Worm (Caenorhabditis elegans): ENCODE measurements around the gene F28C6.8.

DNA sequence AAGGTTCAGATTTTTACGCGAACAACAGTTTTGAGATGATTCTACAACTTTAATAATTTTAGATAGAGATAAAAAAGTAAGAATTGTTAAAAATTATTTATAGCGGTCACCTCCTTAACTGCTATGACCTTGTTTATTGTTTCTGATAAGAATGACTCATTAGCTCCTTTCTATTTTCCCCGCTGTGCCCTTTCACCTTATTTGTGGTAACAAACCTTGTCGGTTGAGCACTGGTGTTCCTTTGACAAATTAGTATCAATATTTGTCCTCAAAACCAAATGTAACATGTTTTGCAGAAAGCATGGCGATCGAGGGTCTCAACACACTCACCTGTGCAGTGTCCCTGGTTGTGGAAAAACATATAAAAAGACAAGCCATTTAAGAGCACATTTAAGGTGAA lies 19.9 kb downstream of the F28C6.8 start:
- TF ChIP-seq elt-3 (tag; optimal IDR thresholded peaks at IDR 0.05) (no peak), ama-1 (optimal IDR thresholded peaks at IDR 0.05) (no peak), lin-11 (tag; optimal IDR thresholded peaks at IDR 0.05) (no peak), ceh-82 (tag; optimal IDR thresholded peaks at IDR 0.05) (no peak), alr-1 (tag; optimal IDR thresholded peaks at IDR 0.05) (no peak), ZK546.5 (tag; optimal IDR thresholded peaks at IDR 0.05) (no peak)
